Fruit fly (Drosophila melanogaster) whole organism, embryonic: ENCODE results near the gene CG1024.
A peak's percentile ranks its signal among the peaks of the same experiment; 100 is the strongest.

Experiments
- Awh ChIP-seq: fragments of 200-800 bp; sonication (Bioruptor generic); IDR thresholded peaks from 2 replicates; pipeline ENCODE4, ENCODE4 v1.3.6; 2022; ENCODE audit warnings: missing biosample characterization, missing genetic modification characterization
- CG1024 ChIP-seq: fragments of 200-800 bp; sonication (Bioruptor generic); IDR thresholded peaks from 2 replicates; pipeline ENCODE4 v1.3.6; 2022; ENCODE audit warnings: missing biosample characterization, missing genetic modification characterization
- CG10543 ChIP-seq: fragments of 200-800 bp; sonication (Bioruptor generic); optimal IDR thresholded peaks from 3 replicates; lab custom pipeline; 2017; ENCODE audit warnings: missing biosample characterization, mild to moderate bottlenecking, missing genetic modification characterization, moderate library complexity
- CG10565 ChIP-seq: fragments of 200-800 bp; sonication (Bioruptor generic); optimal IDR thresholded peaks from 3 replicates; lab custom pipeline; 2016; ENCODE audit warnings: missing biosample characterization, mild to moderate bottlenecking, missing genetic modification characterization
- CG10654 ChIP-seq: fragments of 200-800 bp; sonication (Bioruptor generic); optimal IDR thresholded peaks from 2 replicates; lab custom pipeline; 2016; ENCODE audit warnings: missing biosample characterization, missing genetic modification characterization
- CG11085 ChIP-seq: fragments of 200-800 bp; sonication (Bioruptor generic); IDR thresholded peaks from 2 replicates; pipeline ENCODE4 v1.3.6; 2022; ENCODE audit warnings: missing biosample characterization, missing genetic modification characterization
- CG12071 ChIP-seq: fragments of 200-800 bp; sonication (Bioruptor generic); optimal IDR thresholded peaks from 3 replicates; lab custom pipeline; 2018; ENCODE audit warnings: missing biosample characterization, mild to moderate bottlenecking, missing genetic modification characterization
- CG12155 ChIP-seq: fragments of 200-800 bp; sonication (Bioruptor generic); optimal IDR thresholded peaks from 3 replicates; lab custom pipeline; 2016; ENCODE audit warnings: missing biosample characterization, missing genetic modification characterization
- CG13296 ChIP-seq: fragments of 200-800 bp; sonication (Bioruptor generic); optimal IDR thresholded peaks from 3 replicates; lab custom pipeline; 2018; ENCODE audit warnings: missing biosample characterization, mild to moderate bottlenecking, missing genetic modification characterization
- CG15269 ChIP-seq: fragments of 200-800 bp; sonication (Bioruptor generic); optimal IDR thresholded peaks from 2 replicates; lab custom pipeline; 2018; ENCODE audit warnings: missing biosample characterization, mild to moderate bottlenecking, missing genetic modification characterization, moderate library complexity
- CG18011 ChIP-seq: fragments of 200-800 bp; sonication (Bioruptor generic); optimal IDR thresholded peaks from 2 replicates; lab custom pipeline; 2017; ENCODE audit warnings: missing biosample characterization, missing genetic modification characterization, mild to moderate bottlenecking, moderate library complexity, missing genotype
- CG1832 ChIP-seq: fragments of 200-800 bp; sonication (Bioruptor generic); optimal IDR thresholded peaks from 2 replicates; lab custom pipeline; 2017; ENCODE audit warnings: missing biosample characterization, mild to moderate bottlenecking, missing genetic modification characterization, inconsistent platforms
- CG2116 ChIP-seq: fragments of 200-800 bp; sonication (Bioruptor generic); optimal IDR thresholded peaks from 3 replicates; lab custom pipeline; 2018; ENCODE audit warnings: missing biosample characterization, mild to moderate bottlenecking, missing genetic modification characterization
- CG2678 ChIP-seq: fragments of 200-800 bp; sonication (Bioruptor generic); optimal IDR thresholded peaks from 3 replicates; lab custom pipeline; 2019; ENCODE audit warnings: missing biosample characterization, mild to moderate bottlenecking, missing genetic modification characterization, moderate library complexity
- CG31224 ChIP-seq: fragments of 200-800 bp; sonication (Bioruptor generic); IDR thresholded peaks from 2 replicates; pipeline ENCODE4 v1.3.6; 2022; ENCODE audit warnings: missing biosample characterization, missing genetic modification characterization
- CG31388 ChIP-seq: fragments of 200-800 bp; sonication (Bioruptor generic); optimal IDR thresholded peaks from 2 replicates; lab custom pipeline; 2016; ENCODE audit warnings: missing biosample characterization, missing genetic modification characterization
- CG33213 ChIP-seq: fragments of 200-800 bp; sonication (Bioruptor generic); optimal IDR thresholded peaks from 3 replicates; lab custom pipeline; 2016; ENCODE audit warnings: missing biosample characterization, missing genetic modification characterization
- CG34224 ChIP-seq: fragments of 200-800 bp; sonication (Bioruptor generic); IDR thresholded peaks from 3 replicates; pipeline ENCODE4 v1.3.6; 2022; ENCODE audit warnings: missing biosample characterization, missing genetic modification characterization; ENCODE audit not compliant: partially characterized antibody
- CG42726 ChIP-seq: fragments of 200-800 bp; sonication (Bioruptor generic); IDR thresholded peaks from 2 replicates; pipeline ENCODE4 v1.3.6; 2022; ENCODE audit warnings: missing biosample characterization, missing genetic modification characterization; ENCODE audit not compliant: partially characterized antibody
- CG4282 ChIP-seq: fragments of 200-800 bp; sonication (Bioruptor generic); optimal IDR thresholded peaks from 2 replicates; lab custom pipeline; 2016; ENCODE audit warnings: missing biosample characterization, missing genetic modification characterization
- CG6254 ChIP-seq: fragments of 200-800 bp; sonication (Bioruptor generic); optimal IDR thresholded peaks from 3 replicates; lab custom pipeline; 2017; ENCODE audit warnings: mild to moderate bottlenecking, missing biosample characterization, missing genetic modification reagents, missing genetic modification characterization
- CG6689 ChIP-seq: fragments of 200-800 bp; sonication (Bioruptor generic); IDR thresholded peaks from 2 replicates; pipeline ENCODE4 v1.3.6; 2022; ENCODE audit warnings: missing biosample characterization, missing genetic modification characterization
- CG7357 ChIP-seq: fragments of 200-800 bp; sonication (Bioruptor generic); IDR thresholded peaks from 3 replicates; pipeline ENCODE4 v1.3.6; 2022; ENCODE audit warnings: missing biosample characterization, missing genetic modification characterization
- CG7928 ChIP-seq: fragments of 200-800 bp; sonication (Bioruptor generic); optimal IDR thresholded peaks from 2 replicates; lab custom pipeline; 2017; ENCODE audit warnings: missing biosample characterization, mild to moderate bottlenecking, missing genetic modification characterization
- CG8290 ChIP-seq, 3 experiments: fragments of 200-800 bp; sonication (Bioruptor generic); optimal IDR thresholded peaks; 2 replicates each; lab custom pipeline; 2016 to 2019; ENCODE audit warnings: missing biosample characterization in 3 of 3, missing genetic modification characterization in 3 of 3, mild to moderate bottlenecking in 2 of 3, moderate library complexity in 1 of 3
- CG9727 ChIP-seq: fragments of 200-800 bp; sonication (Bioruptor generic); optimal IDR thresholded peaks from 3 replicates; lab custom pipeline; 2017; ENCODE audit warnings: missing biosample characterization, mild to moderate bottlenecking, missing genetic modification characterization
- Camta ChIP-seq: fragments of 200-800 bp; sonication (Bioruptor generic); optimal IDR thresholded peaks from 2 replicates; lab custom pipeline; 2016; ENCODE audit warnings: missing biosample characterization, missing genetic modification characterization
- D19A ChIP-seq: fragments of 200-800 bp; optimal IDR thresholded peaks from 3 replicates; lab custom pipeline; 2019; ENCODE audit warnings: missing biosample characterization, mild to moderate bottlenecking, missing genetic modification characterization, moderate library complexity
- Drgx ChIP-seq: fragments of 200-800 bp; sonication (Bioruptor generic); IDR thresholded peaks from 2 replicates; pipeline ENCODE4 v1.3.6; 2022; ENCODE audit warnings: missing biosample characterization, missing genetic modification characterization
- Ets65A ChIP-seq: fragments of 200-800 bp; sonication (Bioruptor generic); peaks from one replicate; lab custom pipeline; 2016; ENCODE audit warnings: missing biosample characterization, missing genetic modification characterization
- HLH54F ChIP-seq: fragments of 200-800 bp; sonication (Bioruptor generic); optimal IDR thresholded peaks from 3 replicates; lab custom pipeline; 2016; ENCODE audit warnings: missing biosample characterization, missing genetic modification characterization
- Med ChIP-seq: fragments of 200-800 bp; sonication (Bioruptor generic); peaks from one replicate; lab custom pipeline; 2016; ENCODE audit warnings: missing biosample characterization, missing genetic modification characterization, mild to moderate bottlenecking, inconsistent platforms, moderate library complexity
- Mes4 ChIP-seq: fragments of 200-800 bp; sonication (Bioruptor generic); optimal IDR thresholded peaks from 2 replicates; lab custom pipeline; 2016; ENCODE audit warnings: missing biosample characterization, missing genetic modification characterization
- Oaz ChIP-seq: fragments of 200-800 bp; sonication (Bioruptor generic); IDR thresholded peaks from 2 replicates; pipeline ENCODE4 v1.3.6; 2022; ENCODE audit warnings: missing biosample characterization, missing genetic modification characterization
- Stat92E ChIP-seq, 3 experiments: fragments of >200 bp in 2 of 3; fragments of 200-800 bp in 1 of 3; sonication (Bioruptor generic) in 1 of 3; optimal IDR thresholded peaks; 2 replicates each; lab custom pipeline; 2017 to 2019; ENCODE audit warnings: missing biosample characterization in 3 of 3, missing genetic modification characterization in 3 of 3, mild to moderate bottlenecking in 1 of 3, moderate library complexity in 1 of 3
- Vsx1 ChIP-seq: fragments of 200-800 bp; sonication (Bioruptor generic); optimal IDR thresholded peaks from 2 replicates; lab custom pipeline; 2017; ENCODE audit warnings: missing biosample characterization, mild to moderate bottlenecking, missing genetic modification characterization, missing genetic modification reagents
- bowl ChIP-seq: fragments of 200-800 bp; sonication (Bioruptor generic); IDR thresholded peaks from 2 replicates; pipeline ENCODE4 v1.3.6; 2022; ENCODE audit warnings: missing biosample characterization, missing genetic modification characterization
- cas ChIP-seq: fragments of 200-800 bp; sonication (Bioruptor generic); IDR thresholded peaks from 2 replicates; pipeline ENCODE4 v1.3.6; 2022; ENCODE audit warnings: missing biosample characterization, missing genetic modification characterization
- dmrt99B ChIP-seq: fragments of 200-800 bp; sonication (Bioruptor generic); optimal IDR thresholded peaks from 2 replicates; lab custom pipeline; 2018; ENCODE audit warnings: missing biosample characterization, mild to moderate bottlenecking, missing genetic modification characterization, moderate library complexity
- en ChIP-seq: fragments of 200-800 bp; sonication (Bioruptor generic); optimal IDR thresholded peaks from 2 replicates; lab custom pipeline; 2016; ENCODE audit warnings: missing biosample characterization, missing genetic modification characterization
- ham ChIP-seq: fragments of 200-800 bp; sonication (Bioruptor generic); IDR thresholded peaks from 2 replicates; pipeline ENCODE4 v1.3.6; 2022; ENCODE audit warnings: missing biosample characterization, missing genetic modification characterization
- hbn ChIP-seq: fragments of 200-800 bp; sonication (Bioruptor generic); IDR thresholded peaks from 2 replicates; pipeline ENCODE4 v1.3.6; 2022; ENCODE audit warnings: missing biosample characterization, missing genetic modification characterization; ENCODE audit not compliant: partially characterized antibody
- her ChIP-seq: fragments of 200-800 bp; sonication (Bioruptor generic); optimal IDR thresholded peaks from 2 replicates; lab custom pipeline; 2016; ENCODE audit warnings: missing biosample characterization, missing genetic modification characterization
- hth ChIP-seq: fragments of >200 bp; optimal IDR thresholded peaks from 2 replicates; lab custom pipeline; 2017; ENCODE audit warnings: inconsistent platforms
- otp ChIP-seq: fragments of 200-800 bp; sonication (Bioruptor generic); IDR thresholded peaks from 3 replicates; pipeline ENCODE4, ENCODE4 v1.3.6; 2022; ENCODE audit warnings: missing biosample characterization, missing genetic modification characterization
- sd ChIP-seq: fragments of 200-800 bp; sonication (Bioruptor generic); optimal IDR thresholded peaks from 3 replicates; lab custom pipeline; 2018; ENCODE audit warnings: missing biosample characterization, mild to moderate bottlenecking, missing genetic modification characterization, moderate library complexity
- sob ChIP-seq: fragments of 200-800 bp; sonication (Bioruptor generic); IDR thresholded peaks from 2 replicates; pipeline ENCODE4 v1.3.6; 2022; ENCODE audit warnings: missing biosample characterization, missing genetic modification characterization
- tio ChIP-seq: fragments of 200-800 bp; sonication (Bioruptor generic); optimal IDR thresholded peaks from 2 replicates; lab custom pipeline; 2017; ENCODE audit warnings: missing biosample characterization, missing genetic modification characterization, inconsistent platforms
- ttk ChIP-seq: fragments of 200-800 bp; sonication (Bioruptor generic); IDR thresholded peaks from 2 replicates; pipeline ENCODE4 v2.1.2; 2022; ENCODE audit warnings: missing biosample characterization, missing genetic modification characterization
- zen2 ChIP-seq: fragments of 200-800 bp; sonication (Bioruptor generic); IDR thresholded peaks from 3 replicates; pipeline ENCODE4 v1.3.6; 2022; ENCODE audit warnings: missing biosample characterization, missing genetic modification characterization; ENCODE audit not compliant: partially characterized antibody

The CG1024 gene

dm6 chr3R:6413771-6414438 lies 33.8 kb upstream of the CG1024 start (continued):
- TF ChIP-seq her (no peak), CG13296 (GFP tag; lab: Kevin White, UChicago) (no peak), Stat92E (GFP tag; optimal IDR thresholded peaks at IDR 0.05; lab: Kevin White, UChicago) (peak in 1 of 3 experiments; percentile 10), CG1832 (GFP tag; lab: Kevin White, UChicago) (no peak), zen2 (no peak), ham (GFP tag; lab: Robert Waterston, UW) (no peak), hbn (GFP tag; lab: Robert Waterston, UW) (no peak), Drgx (GFP tag; lab: Robert Waterston, UW) (0 out of 2 replicates have a peak, but pooled peaks have one; percentile 2), CG2678 (tag; lab: Kevin White, UChicago) (no peak), CG6254 (no peak), Ets65A (GFP tag; lab: Kevin White, UChicago) (no peak), CG15269 (no peak), CG4282 (GFP tag; lab: Kevin White, UChicago) (no peak), Med (GFP tag; lab: Kevin White, UChicago) (peak; percentile 72), CG12155 (no peak), D19A (tag; lab: Kevin White, UChicago) (no peak), Camta (GFP tag; lab: Kevin White, UChicago) (no peak), CG12071 (no peak), CG10654 (GFP tag; lab: Kevin White, UChicago) (no peak), CG6689 (GFP tag; lab: Robert Waterston, UW) (no peak), en (GFP tag; lab: Kevin White, UChicago) (no peak), Mes4 (GFP tag; lab: Kevin White, UChicago) (no peak), CG7357 (GFP tag; lab: Robert Waterston, UW) (no peak), otp (GFP tag; lab: Robert Waterston, UW) (no peak), ttk (GFP tag; lab: Robert Waterston, UW) (peak; percentile 20; the same call in 1 of the 2 replicates), dmrt99B (tag; lab: Kevin White, UChicago) (no peak), Vsx1 (GFP tag; lab: Kevin White, UChicago) (no peak), HLH54F (GFP tag; lab: Kevin White, UChicago) (no peak), cas (GFP tag; lab: Robert Waterston, UW) (no peak), hth (no peak), CG11085 (no peak), CG31388 (GFP tag; lab: Kevin White, UChicago) (no peak), CG8290 (GFP tag; optimal IDR thresholded peaks at IDR 0.05; lab: Kevin White, UChicago) (no peak), CG8290 (tag; optimal IDR thresholded peaks at IDR 0.05; lab: Kevin White, UChicago) (peak in 1 of 2 experiments; percentile 15), Awh (GFP tag; lab: Robert Waterston, UW) (no peak), CG10543 (no peak), CG9727 (GFP tag; lab: Kevin White, UChicago) (no peak), bowl (GFP tag; lab: Robert Waterston, UW) (no peak), CG10565 (no peak), sob (GFP tag; lab: Robert Waterston, UW) (0 out of 2 replicates have a peak, but pooled peaks have one; percentile 7), CG18011 (no peak), CG42726 (no peak), CG33213 (no peak), Oaz (GFP tag; lab: Robert Waterston, UW) (no peak), CG7928 (GFP tag; lab: Kevin White, UChicago) (no peak), CG1024 (no peak), CG31224 (GFP tag; lab: Robert Waterston, UW) (no peak), CG2116 (GFP tag; lab: Kevin White, UChicago) (no peak), tio (GFP tag; lab: Kevin White, UChicago) (no peak), CG34224 (GFP tag; lab: Robert Waterston, UW) (no peak), sd (tag; lab: Kevin White, UChicago) (peak; percentile 69)
